Fruit fly (Drosophila melanogaster) S2 (cell line): ENCODE measurements around the gene Tsen2.

Experiments used
- CG8478 ChIP-seq: fragments of >200 bp; optimal IDR thresholded peaks from 2 replicates; lab custom pipeline; 2018
- CTCF ChIP-seq, 2 experiments: fragments of >200 bp; optimal IDR thresholded peaks; 2 replicates each; lab custom pipeline; 2018

DNA sequence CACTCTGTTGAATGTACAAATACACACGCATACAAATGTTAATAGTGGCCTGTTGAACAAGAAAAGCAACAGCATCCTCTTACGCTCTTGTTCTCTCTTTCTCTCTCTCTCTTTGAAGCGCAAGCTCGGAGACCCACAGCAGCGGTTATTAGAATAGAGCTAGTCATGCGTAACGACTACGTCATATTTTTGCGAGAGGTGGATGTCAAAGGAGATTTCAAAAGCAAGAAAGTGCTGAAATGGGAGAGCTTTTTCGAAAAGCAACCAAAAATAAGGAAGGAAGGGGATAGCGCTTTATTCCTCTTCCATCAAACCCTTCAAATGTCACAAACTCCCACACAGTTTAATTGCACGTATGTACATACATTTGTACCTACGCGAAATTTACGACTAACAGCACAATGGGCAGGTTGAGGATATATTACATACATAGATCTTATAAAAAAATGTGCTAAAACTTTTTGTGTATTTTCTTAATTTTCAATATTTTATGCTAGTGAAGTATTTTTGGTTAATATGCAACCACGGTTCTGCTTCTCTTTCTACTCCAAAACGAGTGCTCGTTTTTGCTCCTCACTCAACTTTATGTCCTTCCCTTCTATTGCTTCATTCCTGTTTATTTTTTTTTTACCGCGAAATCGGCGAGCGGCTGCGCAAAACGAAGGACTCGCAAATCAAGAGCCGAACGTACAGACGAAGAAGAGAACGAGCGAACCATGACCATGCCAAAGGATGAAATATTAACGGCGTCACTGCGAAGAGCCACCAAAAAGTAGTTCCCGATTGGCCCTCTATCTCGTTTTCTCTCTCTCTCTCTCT lies 39.6 kb upstream of the Tsen2 start:
- no peak for TF ChIP-seq CTCF (optimal IDR thresholded peaks at IDR 0.05; lab: Kevin White, UChicago)
- TF ChIP-seq CG8478 (lab: Kevin White, UChicago): no peak
